Worm (Caenorhabditis elegans) whole organism, early embryonic: ENCODE results near the gene srz-97.

ENCODE experiments used
- F13C5.2 ChIP-seq: sonication (generic microtip); optimal IDR thresholded peaks from 2 replicates; lab custom pipeline; 2017; ENCODE audit warnings: mild to moderate bottlenecking, missing genetic modification characterization, inconsistent platforms, missing compliant biosample characterization
- aly-1 ChIP-seq: sonication (generic microtip); optimal IDR thresholded peaks from 2 replicates; lab custom pipeline; 2016; ENCODE audit warnings: missing genetic modification characterization, missing compliant biosample characterization
- ama-1 ChIP-seq: fragments of 150-350 bp; optimal IDR thresholded peaks from 2 replicates; lab custom pipeline; 2014
- ceh-36 ChIP-seq: sonication (generic microtip); optimal IDR thresholded peaks from 2 replicates; lab custom pipeline; 2016; ENCODE audit warnings: missing genetic modification characterization, inconsistent platforms, missing compliant biosample characterization
- flt-1 ChIP-seq: fragments of 200-800 bp; sonication (Bioruptor generic); IDR thresholded peaks from 2 replicates; pipeline ENCODE4 v1.3.6; 2022; ENCODE audit warnings: missing genetic modification characterization, missing compliant biosample characterization
- pes-1 ChIP-seq: fragments of 200-800 bp; sonication (Bioruptor generic); IDR thresholded peaks from 2 replicates; pipeline ENCODE4 v1.3.6; 2022; ENCODE audit warnings: missing genetic modification reagents, missing genetic modification characterization, missing compliant biosample characterization
- scrt-1 ChIP-seq: fragments of 200-800 bp; sonication (Bioruptor generic); IDR thresholded peaks from 2 replicates; pipeline ENCODE4 v1.3.6; 2022; ENCODE audit warnings: missing genetic modification characterization, missing compliant biosample characterization
- sea-1 ChIP-seq: fragments of 200-800 bp; sonication (Bioruptor generic); conservative IDR thresholded peaks from 2 replicates; pipeline ENCODE4 v1.3.6; 2022; ENCODE audit warnings: missing genetic modification characterization, missing compliant biosample characterization
- tbx-11 ChIP-seq: fragments of 200-800 bp; sonication (Bioruptor generic); IDR thresholded peaks from 2 replicates; pipeline ENCODE4 v1.3.6; 2022; ENCODE audit warnings: missing genetic modification characterization, missing compliant biosample characterization
- tbx-37 ChIP-seq: fragments of 200-800 bp; sonication (Bioruptor generic); conservative IDR thresholded peaks from 2 replicates; pipeline ENCODE4 v1.3.6; 2022; ENCODE audit warnings: missing genetic modification reagents, missing genetic modification characterization, missing compliant biosample characterization

DNA sequence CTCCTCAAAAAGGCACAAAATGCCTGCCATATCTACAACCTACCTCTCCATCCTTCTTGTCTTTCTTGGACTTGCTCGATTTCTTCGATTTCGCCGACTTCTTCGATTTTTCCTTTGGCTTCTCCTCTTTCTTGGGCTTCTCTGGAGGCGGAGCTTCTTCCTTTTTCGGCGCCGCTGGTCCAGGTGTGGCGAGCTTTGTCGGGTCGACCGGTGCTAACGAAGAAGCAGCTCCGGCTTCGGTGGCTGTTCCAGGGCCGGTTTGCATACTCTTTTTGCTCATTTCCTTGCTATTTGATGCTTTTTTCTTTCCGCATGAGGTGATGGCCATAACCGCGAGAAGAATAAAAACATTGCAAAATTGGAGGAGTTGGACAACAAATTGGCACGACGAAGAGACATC is 12.5 kb upstream of the srz-97 start:
- TF ChIP-seq tbx-11 (GFP tag; lab: Robert Waterston, UW) (no peak), scrt-1 (GFP tag; lab: Robert Waterston, UW) (no peak), flt-1 (GFP tag; lab: Robert Waterston, UW) (no peak), aly-1 (tag; lab: Kevin White, UChicago) (no peak), F13C5.2 (tag; lab: Kevin White, UChicago) (no peak), ama-1 (lab: Kevin White, UChicago) (no peak), sea-1 (GFP tag; lab: Robert Waterston, UW) (no peak), pes-1 (GFP tag; lab: Robert Waterston, UW) (no peak), tbx-37 (GFP tag; lab: Robert Waterston, UW) (no peak), ceh-36 (tag; lab: Kevin White, UChicago) (no peak)
